Worm (Caenorhabditis elegans) whole organism, L1 larva: Measurements from ENCODE around the gene flp-3.

Experiments used
- C04F5.9 ChIP-seq: sonication (generic microtip); optimal IDR thresholded peaks from 2 replicates; lab custom pipeline; 2016; ENCODE audit warnings: missing genetic modification characterization, missing compliant biosample characterization
- C16A3.4 ChIP-seq: fragments of 150-350 bp; optimal IDR thresholded peaks from 2 replicates; lab custom pipeline; 2014; ENCODE audit warnings: missing biosample characterization, missing genetic modification characterization
- C34B4.2 ChIP-seq: sonication (generic microtip); optimal IDR thresholded peaks from 2 replicates; lab custom pipeline; 2017; ENCODE audit warnings: mild to moderate bottlenecking, missing genetic modification characterization, missing compliant biosample characterization
- Y116A8C.19 ChIP-seq: sonication (generic microtip); optimal IDR thresholded peaks from 2 replicates; lab custom pipeline; 2016; ENCODE audit warnings: missing compliant biosample characterization, missing genetic modification characterization, borderline replicate concordance
- ama-1 ChIP-seq: fragments of 150-350 bp; optimal IDR thresholded peaks from 2 replicates; lab custom pipeline; 2014
- blmp-1 ChIP-seq: fragments of 150-350 bp; optimal IDR thresholded peaks from 2 replicates; lab custom pipeline; 2014; ENCODE audit warnings: missing biosample characterization, missing genetic modification characterization
- ceh-63 ChIP-seq: fragments of 200-800 bp; sonication (Bioruptor generic); optimal IDR thresholded peaks from 2 replicates; lab custom pipeline; 2018; ENCODE audit warnings: mild to moderate bottlenecking, missing genetic modification characterization, missing compliant biosample characterization
- dsc-1 ChIP-seq: sonication (generic microtip); optimal IDR thresholded peaks from 2 replicates; lab custom pipeline; 2016; ENCODE audit warnings: mild to moderate bottlenecking, missing genetic modification characterization, missing compliant biosample characterization
- efl-1 ChIP-seq, 4 experiments: fragments of 150-350 bp; optimal IDR thresholded peaks in 3 of 4; peaks in 1 of 4; 1 replicate in 1 of 4; 2 replicates in 3 of 4; lab custom pipeline; 2014; ENCODE audit warnings: missing biosample characterization in 2 of 4, missing genetic modification characterization in 2 of 4, missing genetic modification reagents in 2 of 4
- egl-27 ChIP-seq, 2 experiments: fragments of 150-350 bp in 1 of 2; sonication (generic microtip); optimal IDR thresholded peaks; 3 replicates each; lab custom pipeline; 2017 to 2018; ENCODE audit warnings: missing biosample characterization in 2 of 2, missing genetic modification characterization in 2 of 2, missing genetic modification reagents in 2 of 2
- elt-3 ChIP-seq, 6 experiments: fragments of 150-350 bp in 1 of 6; sonication (generic microtip); optimal IDR thresholded peaks; 2 replicates each; lab custom pipeline; 2017 to 2018; ENCODE audit warnings: missing biosample characterization in 6 of 6, missing genetic modification characterization in 6 of 6, inconsistent platforms in 1 of 6
- fkh-4 ChIP-seq: sonication (generic microtip); optimal IDR thresholded peaks from 2 replicates; lab custom pipeline; 2016; ENCODE audit warnings: missing compliant biosample characterization, missing genetic modification characterization, borderline replicate concordance
- fkh-8 ChIP-seq: sonication (generic microtip); optimal IDR thresholded peaks from 2 replicates; lab custom pipeline; 2016; ENCODE audit warnings: mild to moderate bottlenecking, missing genetic modification characterization, missing compliant biosample characterization
- fos-1 ChIP-seq: fragments of 150-350 bp; optimal IDR thresholded peaks from 2 replicates; lab custom pipeline; 2014; ENCODE audit warnings: missing biosample characterization, missing genetic modification characterization
- hlh-17 ChIP-seq: fragments of 200-800 bp; sonication (Bioruptor generic); optimal IDR thresholded peaks from 2 replicates; lab custom pipeline; 2018; ENCODE audit warnings: missing genetic modification characterization, mild to moderate bottlenecking, missing compliant biosample characterization, moderate library complexity, borderline replicate concordance
- irx-1 ChIP-seq: sonication (generic microtip); optimal IDR thresholded peaks from 2 replicates; lab custom pipeline; 2016; ENCODE audit warnings: missing genetic modification characterization, missing compliant biosample characterization
- lin-14 ChIP-seq: fragments of 200-800 bp; sonication (Bioruptor generic); optimal IDR thresholded peaks from 2 replicates; lab custom pipeline; 2018; ENCODE audit warnings: mild to moderate bottlenecking, missing genetic modification characterization, moderate library complexity, missing compliant biosample characterization
- lin-15B ChIP-seq: fragments of 150-350 bp; sonication (generic microtip); optimal IDR thresholded peaks from 3 replicates; lab custom pipeline; 2014; ENCODE audit warnings: missing biosample characterization, missing genetic modification characterization
- lin-35 ChIP-seq, 2 experiments: fragments of 150-350 bp; optimal IDR thresholded peaks; 2 replicates each; lab custom pipeline; 2014; ENCODE audit warnings: missing biosample characterization in 2 of 2, missing genetic modification characterization in 2 of 2, missing genetic modification reagents in 2 of 2
- lin-39 ChIP-seq: fragments of 150-350 bp; optimal IDR thresholded peaks from 2 replicates; lab custom pipeline; 2014; ENCODE audit warnings: missing biosample characterization, missing genetic modification reagents, missing genetic modification characterization
- lir-3 ChIP-seq: sonication (generic microtip); optimal IDR thresholded peaks from 2 replicates; lab custom pipeline; 2016; ENCODE audit warnings: mild to moderate bottlenecking, missing genetic modification characterization, moderate library complexity, missing compliant biosample characterization; ENCODE audit not compliant: poor library complexity
- lsy-2 ChIP-seq, 2 experiments: fragments of 150-350 bp; optimal IDR thresholded peaks; 2 replicates each; lab custom pipeline; 2014; ENCODE audit warnings: missing biosample characterization in 2 of 2, missing genetic modification characterization in 2 of 2
- mdl-1 ChIP-seq, 2 experiments: fragments of 150-350 bp; optimal IDR thresholded peaks; 2 replicates each; lab custom pipeline; 2014 to 2017; ENCODE audit warnings: missing biosample characterization in 2 of 2, missing genetic modification characterization in 2 of 2, inconsistent platforms in 1 of 2
- mep-1 ChIP-seq: fragments of 150-350 bp; optimal IDR thresholded peaks from 2 replicates; lab custom pipeline; 2014; ENCODE audit warnings: missing biosample characterization, missing genetic modification characterization
- nhr-11 ChIP-seq: fragments of 150-350 bp; optimal IDR thresholded peaks from 2 replicates; lab custom pipeline; 2014; ENCODE audit warnings: missing biosample characterization, missing genetic modification characterization
- nhr-71 ChIP-seq: sonication (generic microtip); optimal IDR thresholded peaks from 2 replicates; lab custom pipeline; 2016; ENCODE audit warnings: mild to moderate bottlenecking, missing genetic modification characterization, moderate library complexity, missing compliant biosample characterization
- nhr-76 ChIP-seq: sonication (generic microtip); optimal IDR thresholded peaks from 2 replicates; lab custom pipeline; 2017; ENCODE audit warnings: missing biosample characterization, missing genetic modification characterization
- nhr-90 ChIP-seq: sonication (generic microtip); optimal IDR thresholded peaks from 2 replicates; lab custom pipeline; 2016; ENCODE audit warnings: mild to moderate bottlenecking, missing genetic modification characterization, missing compliant biosample characterization; ENCODE audit not compliant: poor library complexity
- pag-3 ChIP-seq: sonication (generic microtip); optimal IDR thresholded peaks from 2 replicates; lab custom pipeline; 2017; ENCODE audit warnings: missing genetic modification characterization, mild to moderate bottlenecking, missing compliant biosample characterization, antibody characterized with exemption, borderline replicate concordance; ENCODE audit not compliant: insufficient read depth
- pax-3 ChIP-seq: fragments of 200-800 bp; sonication (Bioruptor generic); optimal IDR thresholded peaks from 2 replicates; lab custom pipeline; 2018; ENCODE audit warnings: mild to moderate bottlenecking, missing genetic modification characterization, moderate library complexity, missing compliant biosample characterization
- rnt-1 ChIP-seq: sonication (generic microtip); optimal IDR thresholded peaks from 2 replicates; lab custom pipeline; 2016; ENCODE audit warnings: mild to moderate bottlenecking, missing genetic modification characterization, moderate library complexity, missing compliant biosample characterization
- skn-1 ChIP-seq: fragments of 150-350 bp; optimal IDR thresholded peaks from 2 replicates; lab custom pipeline; 2014; ENCODE audit warnings: missing biosample characterization, missing genetic modification characterization
- snu-23 ChIP-seq: sonication (generic microtip); optimal IDR thresholded peaks from 2 replicates; lab custom pipeline; 2016; ENCODE audit warnings: missing genetic modification characterization, missing compliant biosample characterization
- sox-4 ChIP-seq: sonication (generic microtip); optimal IDR thresholded peaks from 2 replicates; lab custom pipeline; 2016; ENCODE audit warnings: missing genetic modification characterization, missing compliant biosample characterization
- sup-37 ChIP-seq: fragments of 200-800 bp; sonication (Bioruptor generic); optimal IDR thresholded peaks from 2 replicates; lab custom pipeline; 2018; ENCODE audit warnings: mild to moderate bottlenecking, missing genetic modification characterization, missing compliant biosample characterization
- unc-130 ChIP-seq: fragments of 150-350 bp; optimal IDR thresholded peaks from 2 replicates; lab custom pipeline; 2017; ENCODE audit warnings: missing biosample characterization, missing genetic modification characterization, inconsistent platforms
- unc-62 ChIP-seq: fragments of 150-350 bp; optimal IDR thresholded peaks from 2 replicates; lab custom pipeline; 2014; ENCODE audit warnings: missing biosample characterization, missing genetic modification reagents, missing genetic modification characterization
- unc-98 ChIP-seq: fragments of 200-800 bp; sonication (Bioruptor generic); IDR thresholded peaks from 2 replicates; pipeline ENCODE4 v1.3.6; 2022; ENCODE audit warnings: missing genetic modification characterization, missing compliant biosample characterization
- vab-15 ChIP-seq: sonication (generic microtip); optimal IDR thresholded peaks from 2 replicates; lab custom pipeline; 2017; ENCODE audit warnings: missing genotype, mild to moderate bottlenecking, missing genetic modification characterization, missing compliant biosample characterization
- xbp-1 ChIP-seq: sonication (generic microtip); optimal IDR thresholded peaks from 2 replicates; lab custom pipeline; 2016; ENCODE audit warnings: missing genetic modification characterization, missing compliant biosample characterization
- zip-4 ChIP-seq: fragments of 200-800 bp; sonication (Bioruptor generic); optimal IDR thresholded peaks from 2 replicates; lab custom pipeline; 2018; ENCODE audit warnings: mild to moderate bottlenecking, missing genetic modification characterization, moderate library complexity, missing compliant biosample characterization
- ztf-11 ChIP-seq, 2 experiments: sonication (generic microtip); optimal IDR thresholded peaks; 2 replicates each; lab custom pipeline; 2016 to 2017; ENCODE audit warnings: missing genetic modification characterization in 2 of 2, missing biosample characterization in 1 of 2, missing compliant biosample characterization in 1 of 2
- ztf-4 ChIP-seq: fragments of 150-350 bp; optimal IDR thresholded peaks from 2 replicates; lab custom pipeline; 2014; ENCODE audit warnings: missing biosample characterization, missing genetic modification characterization

Gene flp-3

ce11 chrX:10132546-10133032 is 39.8 kb upstream of the flp-3 start (continued):
- TF ChIP-seq lin-35 (GFP tag; optimal IDR thresholded peaks at IDR 0.05; lab: Kevin White, UChicago) = peak in 1 of 2 experiments; percentile 53
- peak; percentile 57 for TF ChIP-seq nhr-90 (tag; lab: Kevin White, UChicago)
- peak; percentile 58 for TF ChIP-seq dsc-1 (tag; lab: Kevin White, UChicago)
- peak in 1 of 2 experiments; percentile 59 for TF ChIP-seq lsy-2 (tag; optimal IDR thresholded peaks at IDR 0.05; lab: Kevin White, UChicago)
- TF ChIP-seq, all 84 proteins: peak for 32; not testable (repeated sequence) for 52

DNA sequence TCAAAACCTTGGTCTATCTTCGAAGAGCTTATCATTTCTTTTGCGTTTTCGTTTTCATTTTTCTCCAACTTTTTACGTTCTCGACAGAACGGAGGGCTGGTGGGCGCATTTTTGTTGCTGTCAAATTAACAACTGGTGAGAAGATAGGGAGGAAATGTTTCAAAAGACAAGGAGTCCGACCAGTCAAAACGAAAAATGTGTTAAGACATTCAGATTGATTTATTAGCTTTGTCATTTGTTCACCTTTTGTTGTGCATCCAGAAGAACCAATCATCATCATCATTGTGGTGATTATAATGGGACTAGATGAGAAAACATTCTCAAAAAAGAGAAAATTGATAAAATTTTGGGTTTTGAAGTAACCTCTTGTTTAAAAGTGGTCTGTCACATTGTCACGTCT is 37.4 kb upstream of the flp-3 start:
- no peak for TF ChIP-seq C34B4.2 (tag; lab: Kevin White, UChicago)
- no peak for TF ChIP-seq pax-3
- TF ChIP-seq lin-15B (tag; lab: Kevin White, UChicago) = no peak
- TF ChIP-seq nhr-76 (tag; lab: Kevin White, UChicago) = no peak
- TF ChIP-seq fkh-8 (tag; lab: Kevin White, UChicago) = no peak
- TF ChIP-seq rnt-1 (tag; lab: Kevin White, UChicago) = peak; percentile 66
- TF ChIP-seq sox-4 (tag; lab: Kevin White, UChicago) = no peak
- no peak for TF ChIP-seq mdl-1 (tag; optimal IDR thresholded peaks at IDR 0.05; lab: Kevin White, UChicago)
- peak; percentile 33 for TF ChIP-seq lin-39 (tag; lab: Kevin White, UChicago)
- TF ChIP-seq C16A3.4 (tag; lab: Kevin White, UChicago) = no peak
- peak; percentile 31 for TF ChIP-seq nhr-71 (tag; lab: Kevin White, UChicago)
- no peak for TF ChIP-seq C04F5.9 (tag; lab: Kevin White, UChicago)
- no peak for TF ChIP-seq sup-37 (GFP tag; lab: Kevin White, UChicago)
- no peak for TF ChIP-seq ama-1
- no peak for TF ChIP-seq unc-130 (tag; lab: Kevin White, UChicago)
- TF ChIP-seq ztf-4 = no peak
- no peak for TF ChIP-seq nhr-11 (tag; lab: Kevin White, UChicago)
- no peak for TF ChIP-seq efl-1 (optimal IDR thresholded peaks at IDR 0.05; lab: Kevin White, UChicago)
- no peak for TF ChIP-seq efl-1 (GFP tag; optimal IDR thresholded peaks at IDR 0.05 in 1 of 2; lab: Kevin White, UChicago)
- TF ChIP-seq zip-4 (GFP tag; lab: Kevin White, UChicago) = no peak
- peak; percentile 68 for TF ChIP-seq lin-14 (GFP tag; lab: Kevin White, UChicago)
- TF ChIP-seq blmp-1 (tag; lab: Kevin White, UChicago) = no peak
- TF ChIP-seq ztf-11 (tag; optimal IDR thresholded peaks at IDR 0.05; lab: Kevin White, UChicago) = no peak
- TF ChIP-seq irx-1 (tag; lab: Kevin White, UChicago) = no peak
- no peak for TF ChIP-seq skn-1
- TF ChIP-seq, all 84 proteins: peak for 4

DNA sequence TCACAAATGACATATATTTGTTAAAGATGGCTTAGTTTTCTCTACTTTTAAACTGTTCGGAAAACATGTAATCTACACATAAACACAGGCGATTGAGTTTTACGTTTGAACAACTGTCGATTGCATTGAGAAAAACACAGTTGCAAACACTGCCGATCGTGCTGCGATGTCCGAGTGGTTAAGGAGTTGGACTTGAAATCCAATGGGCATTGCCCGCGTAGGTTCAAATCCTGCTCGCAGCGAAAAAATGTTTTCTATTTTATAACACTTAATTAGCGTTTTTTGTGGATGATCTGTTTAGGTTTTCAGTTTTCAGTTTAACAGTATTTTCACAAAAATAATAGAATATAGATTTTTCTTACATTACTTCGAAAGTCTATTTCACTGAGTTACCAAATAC is 31.6 kb upstream of the flp-3 start:
- no peak for TF ChIP-seq elt-3 (tag; optimal IDR thresholded peaks at IDR 0.05; lab: Kevin White, UChicago)
- peak; percentile 9 for TF ChIP-seq skn-1
- TF ChIP-seq rnt-1 (tag; lab: Kevin White, UChicago) = peak; percentile 40
- TF ChIP-seq snu-23 (GFP tag; lab: Kevin White, UChicago) = peak; percentile 28
- TF ChIP-seq lir-3 (tag; lab: Kevin White, UChicago) = no peak
- TF ChIP-seq egl-27 (tag; optimal IDR thresholded peaks at IDR 0.05; lab: Kevin White, UChicago) = no peak
- no peak for TF ChIP-seq mep-1 (tag; lab: Kevin White, UChicago)
- no peak for TF ChIP-seq ceh-63
- TF ChIP-seq fos-1 (tag; lab: Kevin White, UChicago) = no peak
- TF ChIP-seq unc-62 (GFP tag; lab: Kevin White, UChicago) = no peak
- TF ChIP-seq vab-15 (tag; lab: Kevin White, UChicago) = no peak
- TF ChIP-seq fkh-4 (tag; lab: Kevin White, UChicago) = no peak
- TF ChIP-seq xbp-1 = no peak
- no peak for TF ChIP-seq pag-3 (tag; lab: Kevin White, UChicago)
- TF ChIP-seq nhr-71 (tag; lab: Kevin White, UChicago) = peak; percentile 24
- TF ChIP-seq lsy-2 (tag; optimal IDR thresholded peaks at IDR 0.05; lab: Kevin White, UChicago) = peak in 1 of 2 experiments; percentile 26
- no peak for TF ChIP-seq mdl-1 (tag; optimal IDR thresholded peaks at IDR 0.05; lab: Kevin White, UChicago)
- TF ChIP-seq C16A3.4 (tag; lab: Kevin White, UChicago) = peak; percentile 19
- no peak for TF ChIP-seq unc-98 (GFP tag; lab: Robert Waterston, UW)
- TF ChIP-seq hlh-17 (GFP tag; lab: Kevin White, UChicago) = no peak
- TF ChIP-seq efl-1 (optimal IDR thresholded peaks at IDR 0.05; lab: Kevin White, UChicago) = no peak
- peak in 1 of 2 experiments; percentile 86 for TF ChIP-seq efl-1 (GFP tag; optimal IDR thresholded peaks at IDR 0.05 in 1 of 2; lab: Kevin White, UChicago)
- no peak for TF ChIP-seq ztf-11 (tag; optimal IDR thresholded peaks at IDR 0.05; lab: Kevin White, UChicago)
- peak; percentile 22 for TF ChIP-seq unc-130 (tag; lab: Kevin White, UChicago)
- no peak for TF ChIP-seq irx-1 (tag; lab: Kevin White, UChicago)
- no peak for TF ChIP-seq Y116A8C.19 (tag; lab: Kevin White, UChicago)
- TF ChIP-seq sox-4 (tag; lab: Kevin White, UChicago) = no peak
